Worm (Caenorhabditis elegans) whole organism, L2 larva: ENCODE measurements around the gene math-33.

ENCODE experiments used
- C34F6.9 ChIP-seq: fragments of 150-350 bp; optimal IDR thresholded peaks from 2 replicates; lab custom pipeline; 2014; ENCODE audit warnings: missing biosample characterization, missing genetic modification characterization
- ama-1 ChIP-seq: fragments of 150-350 bp; optimal IDR thresholded peaks from 2 replicates; lab custom pipeline; 2018; ENCODE audit warnings: inconsistent platforms
- elt-1 ChIP-seq: fragments of 150-350 bp; optimal IDR thresholded peaks from 2 replicates; lab custom pipeline; 2014; ENCODE audit warnings: missing biosample characterization, missing genetic modification characterization
- fos-1 ChIP-seq: fragments of 150-350 bp; optimal IDR thresholded peaks from 2 replicates; lab custom pipeline; 2014; ENCODE audit warnings: missing biosample characterization, missing genetic modification characterization
- nhr-25 ChIP-seq: fragments of 150-350 bp; sonication (generic microtip); optimal IDR thresholded peaks from 3 replicates; lab custom pipeline; 2014; ENCODE audit warnings: missing biosample characterization, missing genetic modification characterization
- unc-62 ChIP-seq: fragments of 150-350 bp; optimal IDR thresholded peaks from 2 replicates; lab custom pipeline; 2014; ENCODE audit warnings: missing biosample characterization, missing genetic modification reagents, missing genetic modification characterization
- zag-1 ChIP-seq: fragments of 150-350 bp; optimal IDR thresholded peaks from 2 replicates; lab custom pipeline; 2014; ENCODE audit warnings: missing biosample characterization, missing genetic modification characterization

- no peak for TF ChIP-seq nhr-25 (tag; lab: Kevin White, UChicago)
- TF ChIP-seq C34F6.9 (tag; lab: Kevin White, UChicago): peak; percentile 14
- peak; percentile 46 for TF ChIP-seq fos-1 (tag; lab: Kevin White, UChicago)
- peak; percentile 79 for TF ChIP-seq ama-1 (lab: Kevin White, UChicago)
- no peak for TF ChIP-seq zag-1
- TF ChIP-seq elt-1 (tag; lab: Kevin White, UChicago): no peak
- TF ChIP-seq unc-62 (GFP tag; lab: Kevin White, UChicago): peak; percentile 38
Observed at ce11 chrV:11076403-11076802, 37.3 kb upstream of the math-33 start.
